Worm (Caenorhabditis elegans) whole organism, L2 larva: ENCODE data around the gene srx-41.

Experiments
- unc-39 ChIP-seq: fragments of 150-350 bp; optimal IDR thresholded peaks from 2 replicates; lab custom pipeline; 2014; ENCODE audit warnings: missing biosample characterization, missing genetic modification characterization
- ztf-11 ChIP-seq: sonication (generic microtip); optimal IDR thresholded peaks from 2 replicates; lab custom pipeline; 2017; ENCODE audit warnings: missing biosample characterization, missing genetic modification characterization

- TF ChIP-seq ztf-11 (tag; lab: Kevin White, UChicago), result no peak
- no peak for TF ChIP-seq unc-39 (tag; lab: Kevin White, UChicago)
Observed at ce11 chrV:3670499-3670898, 33.5 kb upstream of the srx-41 start, which contains the start of gene Y39H10B.3.
